Fruit fly (Drosophila melanogaster) whole organism, embryonic: ENCODE measurements around the gene CG4009.

Source experiments
- Atf3 ChIP-seq: fragments of 200-800 bp; sonication (Bioruptor generic); optimal IDR thresholded peaks from 3 replicates; lab custom pipeline; 2016; ENCODE audit warnings: missing biosample characterization, missing genetic modification characterization
- Awh ChIP-seq: fragments of 200-800 bp; sonication (Bioruptor generic); IDR thresholded peaks from 2 replicates; pipeline ENCODE4, ENCODE4 v1.3.6; 2022; ENCODE audit warnings: missing biosample characterization, missing genetic modification characterization
- CG12942 ChIP-seq: fragments of 200-800 bp; sonication (Bioruptor generic); optimal IDR thresholded peaks from 3 replicates; lab custom pipeline; 2016; ENCODE audit warnings: missing biosample characterization, missing genetic modification characterization
- CG13624 ChIP-seq: fragments of 200-800 bp; sonication (Bioruptor generic); optimal IDR thresholded peaks from 2 replicates; lab custom pipeline; 2016; ENCODE audit warnings: missing biosample characterization, missing genetic modification characterization
- CG15269 ChIP-seq: fragments of 200-800 bp; sonication (Bioruptor generic); optimal IDR thresholded peaks from 2 replicates; lab custom pipeline; 2018; ENCODE audit warnings: missing biosample characterization, mild to moderate bottlenecking, missing genetic modification characterization, moderate library complexity
- CG17912 ChIP-seq: fragments of 200-800 bp; sonication (Bioruptor generic); optimal IDR thresholded peaks from 2 replicates; lab custom pipeline; 2018; ENCODE audit warnings: missing biosample characterization, mild to moderate bottlenecking, missing genetic modification characterization
- CG18262 ChIP-seq: fragments of 200-800 bp; optimal IDR thresholded peaks from 3 replicates; lab custom pipeline; 2019; ENCODE audit warnings: missing biosample characterization, mild to moderate bottlenecking, missing genetic modification characterization, moderate library complexity
- CG2889 ChIP-seq: fragments of 200-800 bp; sonication (Bioruptor generic); IDR thresholded peaks from 3 replicates; pipeline ENCODE4 v1.3.6; 2022; ENCODE audit warnings: missing biosample characterization, missing genetic modification characterization
- CG30403 ChIP-seq: fragments of 200-800 bp; sonication (Bioruptor generic); optimal IDR thresholded peaks from 3 replicates; lab custom pipeline; 2016; ENCODE audit warnings: missing biosample characterization, missing genetic modification characterization
- CG3065 ChIP-seq: fragments of 200-800 bp; sonication (Bioruptor generic); optimal IDR thresholded peaks from 2 replicates; lab custom pipeline; 2016; ENCODE audit warnings: missing biosample characterization, missing genetic modification characterization
- CG31441 ChIP-seq: fragments of 200-800 bp; sonication (Bioruptor generic); IDR thresholded peaks from 2 replicates; pipeline ENCODE4 v1.3.6; 2022; ENCODE audit warnings: missing biosample characterization, missing genetic modification characterization
- CG3726 ChIP-seq: fragments of 200-800 bp; sonication (Bioruptor generic); IDR thresholded peaks from 3 replicates; pipeline ENCODE4, ENCODE4 v1.3.6; 2022; ENCODE audit warnings: missing biosample characterization, missing genetic modification characterization
- CG4617 ChIP-seq: fragments of 200-800 bp; sonication (Bioruptor generic); optimal IDR thresholded peaks from 3 replicates; lab custom pipeline; 2016; ENCODE audit warnings: missing biosample characterization, missing genetic modification characterization, borderline replicate concordance
- CG4820 ChIP-seq: fragments of 200-800 bp; sonication (Bioruptor generic); optimal IDR thresholded peaks from 3 replicates; lab custom pipeline; 2016; ENCODE audit warnings: missing biosample characterization, missing genetic modification characterization
- CG6175 ChIP-seq: fragments of 200-800 bp; sonication (Bioruptor generic); IDR thresholded peaks from 3 replicates; pipeline ENCODE4 v1.3.6; 2022; ENCODE audit warnings: missing biosample characterization, missing genetic modification characterization
- CG6654 ChIP-seq: fragments of 200-800 bp; sonication (Bioruptor generic); optimal IDR thresholded peaks from 2 replicates; lab custom pipeline; 2017; ENCODE audit warnings: missing biosample characterization, mild to moderate bottlenecking, missing genetic modification characterization
- CG6683 ChIP-seq: fragments of 200-800 bp; sonication (Bioruptor generic); optimal IDR thresholded peaks from 2 replicates; lab custom pipeline; 2017; ENCODE audit warnings: missing biosample characterization, mild to moderate bottlenecking, missing genetic modification characterization, missing genetic modification reagents
- CG7786 ChIP-seq: fragments of 200-800 bp; sonication (Bioruptor generic); optimal IDR thresholded peaks from 2 replicates; lab custom pipeline; 2016; ENCODE audit warnings: missing biosample characterization, missing genetic modification characterization
- CG7963 ChIP-seq: fragments of 200-800 bp; sonication (Bioruptor generic); IDR thresholded peaks from 3 replicates; pipeline ENCODE4 v1.3.6; 2022; ENCODE audit warnings: missing biosample characterization, missing genetic modification characterization; ENCODE audit not compliant: partially characterized antibody
- CG8089 ChIP-seq: fragments of 200-800 bp; sonication (Bioruptor generic); optimal IDR thresholded peaks from 3 replicates; lab custom pipeline; 2016; ENCODE audit warnings: missing biosample characterization, missing genetic modification characterization
- CG8388 ChIP-seq: fragments of 200-800 bp; sonication (Bioruptor generic); optimal IDR thresholded peaks from 2 replicates; lab custom pipeline; 2019; ENCODE audit warnings: missing biosample characterization, mild to moderate bottlenecking, missing genetic modification characterization, moderate library complexity
- CG8478 ChIP-seq: fragments of >200 bp; optimal IDR thresholded peaks from 2 replicates; lab custom pipeline; 2018
- Dref ChIP-seq: fragments of 200-800 bp; sonication (Bioruptor generic); IDR thresholded peaks from 2 replicates; pipeline ENCODE4 v1.3.6; 2022; ENCODE audit warnings: missing biosample characterization, missing genetic modification characterization
- Drgx ChIP-seq: fragments of 200-800 bp; sonication (Bioruptor generic); IDR thresholded peaks from 2 replicates; pipeline ENCODE4 v1.3.6; 2022; ENCODE audit warnings: missing biosample characterization, missing genetic modification characterization
- Fer2 ChIP-seq: fragments of 200-800 bp; sonication (Bioruptor generic); optimal IDR thresholded peaks from 2 replicates; lab custom pipeline; 2018; ENCODE audit warnings: missing biosample characterization, mild to moderate bottlenecking, missing genetic modification characterization, moderate library complexity
- Fer3 ChIP-seq: fragments of 200-800 bp; sonication (Bioruptor generic); optimal IDR thresholded peaks from 2 replicates; lab custom pipeline; 2018; ENCODE audit warnings: missing biosample characterization, mild to moderate bottlenecking, missing genetic modification characterization, moderate library complexity
- Hr78 ChIP-seq, 2 experiments: fragments of 200-800 bp in 1 of 2; fragments of >200 bp in 1 of 2; sonication (Bioruptor generic) in 1 of 2; optimal IDR thresholded peaks; 2 replicates each; lab custom pipeline; 2017 to 2019; ENCODE audit warnings: missing biosample characterization in 2 of 2, missing genetic modification characterization in 2 of 2, mild to moderate bottlenecking in 1 of 2, moderate library complexity in 1 of 2
- Ptx1 ChIP-seq: fragments of 200-800 bp; sonication (Bioruptor generic); IDR thresholded peaks from 2 replicates; pipeline ENCODE4 v1.3.6; 2022; ENCODE audit warnings: missing biosample characterization, missing genetic modification characterization
- Xbp1 ChIP-seq: fragments of 200-800 bp; sonication (Bioruptor generic); optimal IDR thresholded peaks from 3 replicates; lab custom pipeline; 2016; ENCODE audit warnings: missing biosample characterization, mild to moderate bottlenecking, missing genetic modification characterization
- Xrp1 ChIP-seq: fragments of 200-800 bp; sonication (Bioruptor generic); IDR thresholded peaks from 2 replicates; pipeline ENCODE4 v1.3.6; 2022; ENCODE audit warnings: missing biosample characterization, missing genetic modification characterization
- bab2 ChIP-seq: fragments of 200-800 bp; sonication (Bioruptor generic); optimal IDR thresholded peaks from 2 replicates; lab custom pipeline; 2016; ENCODE audit warnings: missing biosample characterization, missing genetic modification characterization
- bowl ChIP-seq: fragments of 200-800 bp; sonication (Bioruptor generic); IDR thresholded peaks from 2 replicates; pipeline ENCODE4 v1.3.6; 2022; ENCODE audit warnings: missing biosample characterization, missing genetic modification characterization
- crp ChIP-seq, 2 experiments: fragments of 200-800 bp; sonication (Bioruptor generic); optimal IDR thresholded peaks; 2 replicates in 1 of 2; 3 replicates in 1 of 2; lab custom pipeline; 2017; ENCODE audit warnings: missing biosample characterization in 2 of 2, missing genetic modification characterization in 2 of 2, mild to moderate bottlenecking in 1 of 2, moderate library complexity in 1 of 2
- en ChIP-seq: fragments of 200-800 bp; sonication (Bioruptor generic); optimal IDR thresholded peaks from 2 replicates; lab custom pipeline; 2016; ENCODE audit warnings: missing biosample characterization, missing genetic modification characterization
- esg ChIP-seq: fragments of 200-800 bp; sonication (Bioruptor generic); conservative IDR thresholded peaks from 2 replicates; pipeline ENCODE4 v1.3.6; 2022; ENCODE audit warnings: missing biosample characterization, missing genetic modification characterization
- fd3F ChIP-seq: fragments of 200-800 bp; sonication (Bioruptor generic); optimal IDR thresholded peaks from 2 replicates; lab custom pipeline; 2018; ENCODE audit warnings: missing biosample characterization, mild to moderate bottlenecking, missing genetic modification characterization, moderate library complexity
- fd96Cb ChIP-seq: fragments of 200-800 bp; sonication (Bioruptor generic); optimal IDR thresholded peaks from 2 replicates; lab custom pipeline; 2018; ENCODE audit warnings: missing biosample characterization, mild to moderate bottlenecking, missing genetic modification characterization, moderate library complexity
- gce ChIP-seq: fragments of 200-800 bp; sonication (Bioruptor generic); IDR thresholded peaks from 3 replicates; pipeline ENCODE4 v1.3.6; 2022; ENCODE audit warnings: missing biosample characterization, missing genetic modification characterization
- gem ChIP-seq: fragments of 200-800 bp; sonication (Bioruptor generic); optimal IDR thresholded peaks from 2 replicates; lab custom pipeline; 2019; ENCODE audit warnings: missing biosample characterization, mild to moderate bottlenecking, missing genetic modification characterization, moderate library complexity
- jumu ChIP-seq: fragments of 200-800 bp; sonication (Bioruptor generic); optimal IDR thresholded peaks from 3 replicates; lab custom pipeline; 2016; ENCODE audit warnings: missing biosample characterization, missing genetic modification characterization
- lab ChIP-seq: fragments of 200-800 bp; sonication (Bioruptor generic); optimal IDR thresholded peaks from 3 replicates; lab custom pipeline; 2017; ENCODE audit warnings: missing biosample characterization, missing genetic modification characterization, mild to moderate bottlenecking, moderate library complexity, missing genetic modification reagents
- odd ChIP-seq: fragments of 200-800 bp; sonication (Bioruptor generic); optimal IDR thresholded peaks from 2 replicates; lab custom pipeline; 2017; ENCODE audit warnings: missing biosample characterization, mild to moderate bottlenecking, missing genetic modification characterization
- pnt ChIP-seq: fragments of 200-800 bp; sonication (Bioruptor generic); optimal IDR thresholded peaks from 3 replicates; lab custom pipeline; 2016; ENCODE audit warnings: missing biosample characterization, missing genetic modification characterization
- pros ChIP-seq: fragments of 200-800 bp; sonication (Bioruptor generic); optimal IDR thresholded peaks from 3 replicates; lab custom pipeline; 2019; ENCODE audit warnings: missing biosample characterization, mild to moderate bottlenecking, missing genetic modification characterization, moderate library complexity
- scrt ChIP-seq: fragments of 200-800 bp; sonication (Bioruptor generic); optimal IDR thresholded peaks from 2 replicates; lab custom pipeline; 2018; ENCODE audit warnings: missing biosample characterization, mild to moderate bottlenecking, missing genetic modification characterization, moderate library complexity
- shn ChIP-seq: fragments of 200-800 bp; sonication (Bioruptor generic); optimal IDR thresholded peaks from 3 replicates; lab custom pipeline; 2016; ENCODE audit warnings: missing biosample characterization, missing genetic modification characterization
- sima ChIP-seq: fragments of 200-800 bp; sonication (Bioruptor generic); optimal IDR thresholded peaks from 2 replicates; lab custom pipeline; 2016; ENCODE audit warnings: missing biosample characterization, missing genetic modification characterization
- sisA ChIP-seq: fragments of 200-800 bp; sonication (Bioruptor generic); IDR thresholded peaks from 2 replicates; pipeline ENCODE4 v1.3.6; 2022; ENCODE audit warnings: missing biosample characterization, missing genetic modification characterization
- toy ChIP-seq: fragments of 200-800 bp; sonication (Bioruptor generic); IDR thresholded peaks from 2 replicates; pipeline ENCODE4 v1.3.6; 2022; ENCODE audit warnings: missing biosample characterization, missing genetic modification characterization
- wdn ChIP-seq: fragments of 200-800 bp; sonication (Bioruptor generic); IDR thresholded peaks from 2 replicates; pipeline ENCODE4 v1.3.6; 2022; ENCODE audit warnings: missing biosample characterization, missing genetic modification characterization
- zfh1 ChIP-seq: fragments of 200-800 bp; sonication (Bioruptor generic); IDR thresholded peaks from 3 replicates; pipeline ENCODE4 v1.3.6; 2022; ENCODE audit warnings: missing biosample characterization, missing genetic modification characterization

The CG4009 gene

DNA sequence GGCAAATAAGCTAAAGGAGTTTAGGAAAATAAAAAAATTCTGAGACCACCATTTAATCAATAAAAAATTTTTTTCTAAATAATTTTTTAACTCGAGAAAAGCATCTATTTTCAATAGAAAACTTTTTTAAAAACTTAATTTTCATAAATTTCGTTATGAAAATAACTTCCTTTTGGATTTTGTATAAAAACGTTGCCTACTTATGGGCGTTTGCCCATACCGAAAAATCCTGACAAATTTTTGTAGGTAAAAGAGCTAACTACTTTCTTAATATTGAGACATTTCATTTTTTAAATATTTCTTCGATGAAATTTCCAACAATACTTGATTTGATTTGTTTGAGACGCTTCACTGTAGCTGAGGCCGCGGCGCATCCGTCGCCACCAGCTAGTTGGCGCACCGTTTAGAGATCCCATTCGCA lies 24.4 kb upstream of the CG4009 start (continued):
- TF ChIP-seq fd96Cb (tag; lab: Kevin White, UChicago) (peak; percentile 62), CG7963 (GFP tag; lab: Robert Waterston, UW) (no peak), Xbp1 (GFP tag; lab: Kevin White, UChicago) (peak; percentile 53), CG4617 (GFP tag; lab: Kevin White, UChicago) (no peak), Awh (GFP tag; lab: Robert Waterston, UW) (no peak), Xrp1 (GFP tag; lab: Robert Waterston, UW) (peak; percentile 66; the same call in 1 of the 2 replicates), CG30403 (GFP tag; lab: Kevin White, UChicago) (peak; percentile 73), CG13624 (no peak), CG3726 (GFP tag; lab: Robert Waterston, UW) (0 out of 3 replicates have a peak, but pooled peaks have one; percentile 33), odd (GFP tag; lab: Kevin White, UChicago) (peak; percentile 10), sisA (GFP tag; lab: Robert Waterston, UW) (0 out of 2 replicates have a peak, but pooled peaks have one; percentile 10), Ptx1 (GFP tag; lab: Robert Waterston, UW) (no peak), bab2 (GFP tag; lab: Kevin White, UChicago) (peak; percentile 1), CG15269 (peak; percentile 39), lab (peak; percentile 35), fd3F (GFP tag; lab: Kevin White, UChicago) (peak; percentile 5), crp (GFP tag; optimal IDR thresholded peaks at IDR 0.05; lab: Kevin White, UChicago) (no peak), CG8388 (GFP tag; lab: Kevin White, UChicago) (peak; percentile 44), CG17912 (no peak), CG8478 (lab: Kevin White, UChicago) (no peak), toy (no peak), CG6683 (no peak), CG8089 (GFP tag; lab: Kevin White, UChicago) (no peak), jumu (GFP tag; lab: Kevin White, UChicago) (peak; percentile 17), CG7786 (peak; percentile 19), CG2889 (GFP tag; lab: Robert Waterston, UW) (no peak), CG4820 (peak; percentile 23), wdn (no peak), Fer3 (no peak), gem (tag; lab: Kevin White, UChicago) (peak; percentile 72), CG6175 (GFP tag; lab: Robert Waterston, UW) (no peak), CG3065 (GFP tag; lab: Kevin White, UChicago) (no peak), bowl (GFP tag; lab: Robert Waterston, UW) (0 out of 2 replicates have a peak, but pooled peaks have one; percentile 27), Fer2 (peak; percentile 14), Hr78 (GFP tag; optimal IDR thresholded peaks at IDR 0.05; lab: Kevin White, UChicago) (peak in 1 of 2 experiments; percentile 5), CG6654 (peak; percentile 31), Dref (GFP tag; lab: Robert Waterston, UW) (no peak), Drgx (GFP tag; lab: Robert Waterston, UW) (peak; percentile 72), pros (GFP tag; lab: Kevin White, UChicago) (no peak), zfh1 (GFP tag; lab: Robert Waterston, UW) (peak; percentile 42; the same call in 1 of the 3 replicates), CG12942 (peak; percentile 30), CG18262 (peak; percentile 79), shn (GFP tag; lab: Kevin White, UChicago) (no peak), gce (GFP tag; lab: Robert Waterston, UW) (no peak), esg (GFP tag; lab: Robert Waterston, UW) (0 out of 2 replicates have a peak, but pooled peaks have one; percentile 23), sima (no peak), Atf3 (GFP tag; lab: Kevin White, UChicago) (no peak), pnt (GFP tag; lab: Kevin White, UChicago) (peak; percentile 10), scrt (GFP tag; lab: Kevin White, UChicago) (peak; percentile 3), CG31441 (peak; percentile 71), en (GFP tag; lab: Kevin White, UChicago) (no peak)
